Fruit fly (Drosophila melanogaster): ENCODE results near the gene TotF.

Gene TotF

DNA sequence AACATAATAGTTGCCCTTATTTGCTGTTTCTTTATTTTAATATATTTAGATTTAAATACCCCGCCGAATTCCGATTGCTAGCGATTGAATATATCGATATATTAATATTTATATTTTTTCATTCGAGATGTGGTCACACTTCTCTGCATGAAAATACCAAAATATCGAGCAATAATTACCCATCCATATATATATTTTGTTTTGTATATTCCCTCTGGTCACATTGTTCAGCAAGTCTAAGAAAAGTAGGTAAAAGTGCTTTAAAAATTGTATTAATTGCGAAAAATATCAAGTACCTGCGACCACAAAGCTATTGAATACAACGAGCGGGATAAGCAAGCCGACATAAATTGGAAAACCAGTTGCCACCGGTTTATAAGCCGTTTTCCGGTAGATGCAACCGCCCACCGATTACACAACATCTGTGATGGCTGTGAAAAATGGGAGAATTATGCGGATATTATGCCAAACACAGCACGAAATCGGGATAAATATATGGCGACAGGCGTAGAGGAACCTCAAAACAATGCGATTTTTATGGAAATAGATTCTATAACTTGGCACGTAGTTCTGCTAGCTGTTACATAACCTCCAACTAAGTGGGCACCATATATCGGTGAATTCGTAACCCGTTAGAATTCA lies 46.5 kb upstream of the TotF start, which contains the start of gene COX4 (continued):
- TF ChIP-seq Med (GFP tag) (no peak), lbe (GFP tag; optimal IDR thresholded peaks at IDR 0.05) (no peak), CG2120 (GFP tag; optimal IDR thresholded peaks at IDR 0.05) (no peak), dmrt99B (tag; optimal IDR thresholded peaks at IDR 0.05) (no peak), Lim3 (GFP tag; IDR thresholded peaks at IDR 0.05) (no peak), Dip2 (GFP tag; IDR thresholded peaks at IDR 0.05) (no peak), Dref (GFP tag; IDR thresholded peaks at IDR 0.05) (peak; percentile 84), nerfin-2 (GFP tag; IDR thresholded peaks at IDR 0.05; ENCODE audit: partially characterized antibody) (no peak; the same call in 1 of the 2 replicates), Dp (GFP tag; optimal IDR thresholded peaks at IDR 0.05) (peak; percentile 97), CG4424 (GFP tag; optimal IDR thresholded peaks at IDR 0.05) (no peak), scrt (GFP tag; optimal IDR thresholded peaks at IDR 0.05) (no peak), CG8089 (GFP tag; optimal IDR thresholded peaks at IDR 0.05) (no peak), D (optimal IDR thresholded peaks at IDR 0.05) (no peak), D (GFP tag; optimal IDR thresholded peaks at IDR 0.05) (no peak), vnd (GFP tag; IDR thresholded peaks at IDR 0.05; ENCODE audit: partially characterized antibody) (peak; percentile 49; the same call in 1 of the 3 replicates), Stat92E (GFP tag; optimal IDR thresholded peaks at IDR 0.05) (no peak), tx (GFP tag; optimal IDR thresholded peaks at IDR 0.05) (no peak), CG10366 (GFP tag; IDR thresholded peaks at IDR 0.05) (no peak), CG13296 (GFP tag; optimal IDR thresholded peaks at IDR 0.05) (no peak), ase (GFP tag; IDR thresholded peaks at IDR 0.05) (no peak), slou (GFP tag; optimal IDR thresholded peaks at IDR 0.05) (no peak), CG31365 (tag; optimal IDR thresholded peaks at IDR 0.05) (no peak), hth (optimal IDR thresholded peaks at IDR 0.05) (no peak), CG10543 (GFP tag; optimal IDR thresholded peaks at IDR 0.05) (no peak), jigr1 (GFP tag; IDR thresholded peaks at IDR 0.05) (no peak), eve (GFP tag; optimal IDR thresholded peaks at IDR 0.05) (no peak), CG1792 (GFP tag; optimal IDR thresholded peaks at IDR 0.05) (no peak), CG7372 (GFP tag; IDR thresholded peaks at IDR 0.05) (no peak), pita (GFP tag; optimal IDR thresholded peaks at IDR 0.05) (no peak), CG3995 (GFP tag; optimal IDR thresholded peaks at IDR 0.05) (peak; percentile 18), CG3163 (GFP tag; optimal IDR thresholded peaks at IDR 0.05) (no peak), Nf-YB (GFP tag; optimal IDR thresholded peaks at IDR 0.05) (no peak), cg (GFP tag; optimal IDR thresholded peaks at IDR 0.05) (no peak), CG10979 (tag; optimal IDR thresholded peaks at IDR 0.05) (no peak), grn (GFP tag; optimal IDR thresholded peaks at IDR 0.05) (no peak), CG4328 (GFP tag; optimal IDR thresholded peaks at IDR 0.05) (no peak), seq (GFP tag; IDR thresholded peaks at IDR 0.05) (no peak), Blimp-1 (GFP tag; optimal IDR thresholded peaks at IDR 0.05) (no peak), Ptx1 (GFP tag; IDR thresholded peaks at IDR 0.05) (no peak), CG18011 (GFP tag; optimal IDR thresholded peaks at IDR 0.05) (no peak), CG8281 (tag; optimal IDR thresholded peaks at IDR 0.05) (no peak), Myb (GFP tag; optimal IDR thresholded peaks at IDR 0.05) (no peak), toy (GFP tag; IDR thresholded peaks at IDR 0.05) (no peak), pho (GFP tag; optimal IDR thresholded peaks at IDR 0.05) (no peak), Dek (tag; optimal IDR thresholded peaks at IDR 0.05) (peak; percentile 44), Fer2 (tag; optimal IDR thresholded peaks at IDR 0.05) (no peak), CG4360 (GFP tag; IDR thresholded peaks at IDR 0.05) (no peak), CG17829 (tag; optimal IDR thresholded peaks at IDR 0.05) (peak; percentile 51), Fer3 (tag; optimal IDR thresholded peaks at IDR 0.05) (no peak), kni (GFP tag; optimal IDR thresholded peaks at IDR 0.05) (no peak), CG9609 (GFP tag; optimal IDR thresholded peaks at IDR 0.05) (no peak)

Data from whole organism, embryonic.